Worm (Caenorhabditis elegans) whole organism, L1 larva: ENCODE data around the gene fli-1.

Experiments
- C16A3.4 ChIP-seq: fragments of 150-350 bp; optimal IDR thresholded peaks from 2 replicates; lab custom pipeline; 2014; ENCODE audit warnings: missing biosample characterization, missing genetic modification characterization
- sox-4 ChIP-seq: sonication (generic microtip); optimal IDR thresholded peaks from 2 replicates; lab custom pipeline; 2016; ENCODE audit warnings: missing genetic modification characterization, missing compliant biosample characterization
- ztf-4 ChIP-seq: fragments of 150-350 bp; optimal IDR thresholded peaks from 2 replicates; lab custom pipeline; 2014; ENCODE audit warnings: missing biosample characterization, missing genetic modification characterization

DNA sequence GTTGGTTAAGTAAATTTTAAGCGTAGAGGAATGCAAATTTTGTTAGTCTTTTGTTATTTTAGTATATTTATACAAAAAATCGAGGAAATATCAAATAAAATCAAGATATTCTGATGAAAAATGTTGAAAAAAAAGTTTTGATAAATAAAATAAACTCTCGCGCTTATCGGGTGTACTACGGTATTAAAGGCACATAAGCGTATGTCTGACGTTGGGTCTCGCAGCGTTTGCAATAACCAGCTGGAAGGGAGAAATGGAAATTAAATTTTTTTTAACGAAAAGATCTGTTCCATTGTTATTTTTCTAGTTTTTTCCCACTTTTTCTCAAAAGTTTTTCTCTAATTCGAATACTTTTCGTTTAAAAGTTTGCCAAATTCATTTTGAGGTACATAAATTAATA lies 5.6 kb upstream of the fli-1 start:
- no peak for TF ChIP-seq C16A3.4 (tag; lab: Kevin White, UChicago)
- no peak for TF ChIP-seq ztf-4 (tag; lab: Kevin White, UChicago)
- no peak for TF ChIP-seq sox-4 (tag; lab: Kevin White, UChicago)
